Worm (Caenorhabditis elegans) whole organism, L4 larva: ENCODE measurements around the gene T24E12.12.
A peak's percentile ranks its signal among the peaks of the same experiment; 100 is the strongest.

Experiments used
- F49E8.2 ChIP-seq: sonication (generic microtip); optimal IDR thresholded peaks from 2 replicates; lab custom pipeline; 2016; ENCODE audit warnings: missing compliant biosample characterization, mild to moderate bottlenecking, missing genetic modification characterization, borderline replicate concordance
- aly-2 ChIP-seq: sonication (generic microtip); optimal IDR thresholded peaks from 2 replicates; lab custom pipeline; 2018; ENCODE audit warnings: missing biosample characterization, missing genetic modification characterization
- dpl-1 ChIP-seq: fragments of 150-350 bp; optimal IDR thresholded peaks from 2 replicates; lab custom pipeline; 2014; ENCODE audit warnings: missing biosample characterization, missing genetic modification reagents, missing genetic modification characterization
- hlh-11 ChIP-seq: fragments of 200-800 bp; sonication (Bioruptor generic); optimal IDR thresholded peaks from 2 replicates; lab custom pipeline; 2018; ENCODE audit warnings: mild to moderate bottlenecking, missing genetic modification characterization, missing compliant biosample characterization
- lin-38 ChIP-seq: fragments of 200-800 bp; sonication (Bioruptor generic); IDR thresholded peaks from 2 replicates; pipeline ENCODE4 v1.3.6; 2022; ENCODE audit warnings: missing genetic modification reagents, missing genetic modification characterization, missing compliant biosample characterization
- lin-39 ChIP-seq: fragments of 150-350 bp; optimal IDR thresholded peaks from 2 replicates; lab custom pipeline; 2014; ENCODE audit warnings: missing biosample characterization, missing genetic modification reagents, missing genetic modification characterization
- snpc-4 ChIP-seq: fragments of 150-350 bp; optimal IDR thresholded peaks from 2 replicates; lab custom pipeline; 2014; ENCODE audit warnings: missing biosample characterization, missing genetic modification characterization
- spr-1 ChIP-seq: sonication (generic microtip); optimal IDR thresholded peaks from 2 replicates; lab custom pipeline; 2016; ENCODE audit warnings: mild to moderate bottlenecking, missing genetic modification characterization, missing compliant biosample characterization

T24E12.12 gene

ce11 chrII:3808104-3808503, 49.0 kb downstream of the T24E12.12 start, which contains the start of gene F54D10.5 (continued):
- TF ChIP-seq snpc-4 (tag; lab: Kevin White, UChicago) (no peak), spr-1 (tag; lab: Kevin White, UChicago) (peak; percentile 45), dpl-1 (GFP tag; lab: Kevin White, UChicago) (peak; percentile 95), hlh-11 (tag; lab: Kevin White, UChicago) (peak; percentile 35)

ce11 chrII:3808643-3809042, 49.6 kb downstream of the T24E12.12 start:
- TF ChIP-seq F49E8.2 (tag; lab: Kevin White, UChicago): peak; percentile 56
- 0 out of 2 replicates have a peak, but pooled peaks have one; percentile 12 for TF ChIP-seq lin-38 (GFP tag; lab: Robert Waterston, UW)
- no peak for TF ChIP-seq aly-2
- no peak for TF ChIP-seq lin-39
